Fruit fly (Drosophila melanogaster) whole organism, embryonic: ENCODE data around the gene Vajk3.

Source experiments
- CG16815 ChIP-seq: fragments of 200-800 bp; sonication (Bioruptor generic); optimal IDR thresholded peaks from 3 replicates; lab custom pipeline; 2017; ENCODE audit warnings: missing biosample characterization, mild to moderate bottlenecking, missing genetic modification characterization
- ara ChIP-seq: fragments of 200-800 bp; sonication (Bioruptor generic); IDR thresholded peaks from 2 replicates; pipeline ENCODE4 v1.3.6; 2022; ENCODE audit warnings: missing biosample characterization, missing genetic modification characterization
- br ChIP-seq: fragments of >200 bp; optimal IDR thresholded peaks from 2 replicates; lab custom pipeline; 2017

DNA sequence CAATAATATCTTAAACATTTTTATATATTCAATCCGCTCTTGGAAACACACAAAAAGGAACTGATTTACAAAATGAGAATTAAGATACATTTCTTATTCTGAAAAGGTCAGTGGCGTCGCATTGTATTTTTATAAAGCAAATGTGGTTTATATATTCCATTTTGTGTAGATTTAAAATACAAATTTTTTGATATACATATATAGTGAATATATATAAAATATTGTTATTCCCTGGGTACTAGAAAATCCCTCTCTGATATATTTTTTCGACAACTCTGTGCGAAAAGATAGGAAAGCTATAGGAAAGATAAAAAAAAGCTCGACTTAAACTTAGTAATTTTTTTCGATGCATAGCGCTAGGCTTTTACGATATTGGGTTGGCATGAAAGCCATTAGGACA is 16.0 kb downstream of the Vajk3 start, which contains the start of gene CG42711:
- TF ChIP-seq ara (no peak), br (lab: Kevin White, UChicago) (no peak), CG16815 (no peak)
